Worm (Caenorhabditis elegans): Measurements from ENCODE around the gene F53C11.5.

Gene F53C11.5

DNA sequence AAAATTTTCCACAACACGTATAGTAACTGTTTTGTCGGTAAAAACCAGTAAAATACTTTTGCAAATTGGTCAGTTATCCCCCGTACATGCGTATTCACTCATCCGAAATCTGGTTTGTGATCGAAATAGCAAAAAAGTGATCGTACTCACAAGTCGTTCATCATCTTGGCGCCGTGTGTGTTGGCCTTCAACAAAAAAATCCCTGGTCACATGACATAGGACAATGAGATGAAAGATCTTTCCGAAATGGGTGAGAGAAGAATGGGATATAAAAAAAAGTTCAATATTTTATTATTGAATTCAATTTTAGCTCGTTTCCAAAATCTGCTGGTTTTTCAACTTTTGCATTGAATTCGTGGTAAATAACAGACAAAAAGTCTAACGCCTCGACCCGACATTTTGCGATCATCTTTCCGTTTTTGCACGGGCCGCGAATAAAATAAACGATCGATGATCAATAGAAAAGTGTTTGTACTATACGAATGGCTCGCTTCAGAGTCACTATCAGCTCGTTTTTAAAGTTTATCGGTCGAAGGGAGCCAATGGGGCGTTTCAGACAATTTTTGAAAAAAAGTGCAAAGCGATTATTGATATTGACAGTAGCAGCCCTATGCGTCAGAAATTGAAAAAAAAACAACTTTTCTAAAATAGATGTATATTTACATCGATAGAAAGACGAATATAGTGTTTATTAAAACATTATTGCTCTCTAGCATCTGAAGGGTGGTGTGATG lies 766 bp downstream of the F53C11.5 start:
- TF ChIP-seq ccch-3 (GFP tag; optimal IDR thresholded peaks at IDR 0.05) = no peak
- TF ChIP-seq egrh-3 (GFP tag; IDR thresholded peaks at IDR 0.05) = no peak
- TF ChIP-seq egl-44 (GFP tag; IDR thresholded peaks at IDR 0.05) = no peak
- TF ChIP-seq nhr-80 (tag; optimal IDR thresholded peaks at IDR 0.05) = peak; percentile 68
- TF ChIP-seq Y53F4B.3 (GFP tag; IDR thresholded peaks at IDR 0.05) = no peak
- TF ChIP-seq F57C9.4 (tag; optimal IDR thresholded peaks at IDR 0.05) = no peak
- no peak for TF ChIP-seq hlh-26 (GFP tag; conservative IDR thresholded peaks at IDR 0.05)
- TF ChIP-seq him-1 (tag; optimal IDR thresholded peaks at IDR 0.05) = no peak
- no peak for TF ChIP-seq dox-1 (GFP tag; IDR thresholded peaks at IDR 0.05)
- TF ChIP-seq aptf-3 (GFP tag; IDR thresholded peaks at IDR 0.05) = no peak
- TF ChIP-seq lsl-1 (GFP tag; optimal IDR thresholded peaks at IDR 0.05) = no peak
- no peak for TF ChIP-seq ztf-6 (GFP tag; IDR thresholded peaks at IDR 0.05)
- no peak for TF ChIP-seq atf-7 (tag; optimal IDR thresholded peaks at IDR 0.05)
- no peak for TF ChIP-seq F10E7.11 (tag; optimal IDR thresholded peaks at IDR 0.05)
- peak in 1 of 3 experiments; percentile 6 for TF ChIP-seq lin-35 (GFP tag; optimal IDR thresholded peaks at IDR 0.05)

DNA sequence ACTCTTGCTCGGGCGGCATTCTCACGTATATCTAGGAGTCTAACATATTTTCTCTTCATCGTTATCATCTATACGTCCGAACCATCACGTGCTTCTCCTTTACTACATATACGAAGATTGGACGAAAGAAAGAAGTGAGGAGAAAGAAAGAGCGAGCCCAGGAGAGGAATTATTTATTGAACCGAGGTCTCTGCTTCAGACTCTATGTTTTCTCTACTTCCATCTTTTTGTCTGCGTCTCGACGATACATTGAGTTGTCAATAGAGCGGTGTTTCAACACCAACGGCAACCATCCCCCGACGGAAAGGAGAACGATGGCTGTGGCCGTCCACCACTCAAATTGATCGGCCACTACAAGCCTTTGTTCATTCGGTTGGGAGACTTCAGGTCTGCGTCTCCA lies 2.0 kb downstream of the F53C11.5 start:
- TF ChIP-seq Y95B8A.8 (GFP tag; IDR thresholded peaks at IDR 0.05) (peak; percentile 73; the same call in 1 of the 2 replicates), T26A5.8 (tag; optimal IDR thresholded peaks at IDR 0.05) (no peak), hsf-1 (GFP tag; IDR thresholded peaks at IDR 0.05) (no peak; the same call in 1 of the 2 replicates), let-526 (GFP tag; IDR thresholded peaks at IDR 0.05) (peak; percentile 61; the same call in 1 of the 2 replicates), attf-5 (GFP tag; optimal IDR thresholded peaks at IDR 0.05) (peak; percentile 93), mel-28 (tag; optimal IDR thresholded peaks at IDR 0.05; ENCODE audit: borderline replicate concordance) (no peak), lin-26 (GFP tag; IDR thresholded peaks at IDR 0.05) (no peak; the same call in 1 of the 2 replicates), hmg-1.2 (GFP tag; IDR thresholded peaks at IDR 0.05) (peak; percentile 59; the same call in 1 of the 2 replicates), F37B4.10 (GFP tag; IDR thresholded peaks at IDR 0.05) (no peak), tlf-1 (GFP tag; optimal IDR thresholded peaks at IDR 0.05) (peak; percentile 26), unc-130 (GFP tag; optimal IDR thresholded peaks at IDR 0.05) (no peak), ceh-27 (GFP tag; optimal IDR thresholded peaks at IDR 0.05) (peak; percentile 76), snpc-4 (GFP tag; optimal IDR thresholded peaks at IDR 0.05) (no peak), snpc-4 (tag; optimal IDR thresholded peaks at IDR 0.05) (peak; percentile 16 to 64 (median 48)), rec-8 (tag; optimal IDR thresholded peaks at IDR 0.05) (no peak), cebp-1 (GFP tag; IDR thresholded peaks at IDR 0.05) (peak; percentile 72; the same call in 1 of the 2 replicates), cebp-1 (tag; optimal IDR thresholded peaks at IDR 0.05) (peak; percentile 88), dpl-1 (GFP tag; optimal IDR thresholded peaks at IDR 0.05) (peak; percentile 1), sea-2 (GFP tag; IDR thresholded peaks at IDR 0.05) (no peak), ztf-22 (GFP tag; optimal IDR thresholded peaks at IDR 0.05) (no peak), B0035.1 (tag; optimal IDR thresholded peaks at IDR 0.05) (no peak), sptf-2 (GFP tag; optimal IDR thresholded peaks at IDR 0.05) (no peak), F22D6.2 (tag; optimal IDR thresholded peaks at IDR 0.05) (no peak), T07F8.4 (tag; optimal IDR thresholded peaks at IDR 0.05) (no peak), mes-4 (tag; optimal IDR thresholded peaks at IDR 0.05) (no peak), F55B11.4 (tag; optimal IDR thresholded peaks at IDR 0.05; ENCODE audit: borderline replicate concordance, insufficient read depth) (no peak), lin-40 (tag; optimal IDR thresholded peaks at IDR 0.05) (peak; percentile 62), ztf-3 (GFP tag; optimal IDR thresholded peaks at IDR 0.05) (no peak), attf-6 (GFP tag; IDR thresholded peaks at IDR 0.05) (no peak), mxl-1 (tag; optimal IDR thresholded peaks at IDR 0.05) (no peak), zfh-2 (GFP tag; conservative IDR thresholded peaks at IDR 0.05) (peak; percentile 85), nhr-179 (tag; optimal IDR thresholded peaks at IDR 0.05) (no peak), D2030.7 (GFP tag; IDR thresholded peaks at IDR 0.05) (no peak), aptf-3 (GFP tag; IDR thresholded peaks at IDR 0.05) (no peak)

Measured in whole organism, young adult.